Fruit fly (Drosophila melanogaster) whole organism, embryonic: ENCODE data around the gene CG1024.

Source experiments
- B-H2 ChIP-seq: fragments of 200-800 bp; sonication (Bioruptor generic); optimal IDR thresholded peaks from 2 replicates; lab custom pipeline; 2018; ENCODE audit warnings: missing biosample characterization, mild to moderate bottlenecking, missing genetic modification characterization
- Bdp1 ChIP-seq: fragments of 200-800 bp; sonication (Bioruptor generic); optimal IDR thresholded peaks from 3 replicates; lab custom pipeline; 2016; ENCODE audit warnings: missing biosample characterization, missing genetic modification characterization
- CG10147 ChIP-seq: fragments of 200-800 bp; sonication (Bioruptor generic); optimal IDR thresholded peaks from 2 replicates; lab custom pipeline; 2019; ENCODE audit warnings: missing biosample characterization, mild to moderate bottlenecking, missing genetic modification characterization, moderate library complexity
- CG11695 ChIP-seq: fragments of 200-800 bp; sonication (Bioruptor generic); IDR thresholded peaks from 3 replicates; pipeline ENCODE4 v1.3.6; 2022; ENCODE audit warnings: missing biosample characterization, missing genetic modification characterization
- CG1233 ChIP-seq: fragments of 200-800 bp; sonication (Bioruptor generic); optimal IDR thresholded peaks from 4 replicates; lab custom pipeline; 2018; ENCODE audit warnings: missing biosample characterization, mild to moderate bottlenecking, missing genetic modification characterization
- CG12391 ChIP-seq: fragments of 200-800 bp; sonication (Bioruptor generic); optimal IDR thresholded peaks from 3 replicates; lab custom pipeline; 2018; ENCODE audit warnings: missing biosample characterization, mild to moderate bottlenecking, missing genetic modification characterization, moderate library complexity
- CG12744 ChIP-seq: fragments of 200-800 bp; sonication (Bioruptor generic); optimal IDR thresholded peaks from 2 replicates; lab custom pipeline; 2016; ENCODE audit warnings: missing biosample characterization, missing genetic modification characterization
- CG13424 ChIP-seq: fragments of 200-800 bp; sonication (Bioruptor generic); optimal IDR thresholded peaks from 2 replicates; lab custom pipeline; 2019; ENCODE audit warnings: missing biosample characterization, mild to moderate bottlenecking, missing genetic modification characterization, moderate library complexity
- CG14710 ChIP-seq: fragments of 200-800 bp; sonication (Bioruptor generic); optimal IDR thresholded peaks from 3 replicates; lab custom pipeline; 2019; ENCODE audit warnings: missing biosample characterization, mild to moderate bottlenecking, missing genetic modification characterization, moderate library complexity
- CG1647 ChIP-seq: fragments of 200-800 bp; sonication (Bioruptor generic); optimal IDR thresholded peaks from 3 replicates; lab custom pipeline; 2016; ENCODE audit warnings: missing biosample characterization, missing genetic modification characterization
- CG17328 ChIP-seq: fragments of 200-800 bp; sonication (Bioruptor generic); IDR thresholded peaks from 2 replicates; pipeline ENCODE4 v1.3.6; 2022; ENCODE audit warnings: missing biosample characterization, missing genetic modification characterization
- CG17359 ChIP-seq: fragments of 200-800 bp; sonication (Bioruptor generic); optimal IDR thresholded peaks from 3 replicates; lab custom pipeline; 2018; ENCODE audit warnings: missing biosample characterization, mild to moderate bottlenecking, missing genetic modification characterization, moderate library complexity
- CG1832 ChIP-seq: fragments of 200-800 bp; sonication (Bioruptor generic); optimal IDR thresholded peaks from 2 replicates; lab custom pipeline; 2017; ENCODE audit warnings: missing biosample characterization, mild to moderate bottlenecking, missing genetic modification characterization, inconsistent platforms
- CG2678 ChIP-seq: fragments of 200-800 bp; sonication (Bioruptor generic); optimal IDR thresholded peaks from 3 replicates; lab custom pipeline; 2019; ENCODE audit warnings: missing biosample characterization, mild to moderate bottlenecking, missing genetic modification characterization, moderate library complexity
- CG2875 ChIP-seq: fragments of 200-800 bp; sonication (Bioruptor generic); optimal IDR thresholded peaks from 2 replicates; lab custom pipeline; 2017; ENCODE audit warnings: missing biosample characterization, mild to moderate bottlenecking, missing genetic modification characterization, missing genetic modification reagents
- CG30403 ChIP-seq: fragments of 200-800 bp; sonication (Bioruptor generic); optimal IDR thresholded peaks from 3 replicates; lab custom pipeline; 2016; ENCODE audit warnings: missing biosample characterization, missing genetic modification characterization
- CG3847 ChIP-seq: fragments of 200-800 bp; sonication (Bioruptor generic); IDR thresholded peaks from 2 replicates; pipeline ENCODE4 v1.3.6; 2022; ENCODE audit warnings: missing biosample characterization, missing genetic modification characterization
- CG5180 ChIP-seq: fragments of 200-800 bp; sonication (Bioruptor generic); optimal IDR thresholded peaks from 3 replicates; lab custom pipeline; 2017; ENCODE audit warnings: missing biosample characterization, missing genetic modification characterization, mild to moderate bottlenecking, moderate library complexity, missing genetic modification reagents
- CG8281 ChIP-seq: fragments of 200-800 bp; sonication (Bioruptor generic); optimal IDR thresholded peaks from 2 replicates; lab custom pipeline; 2018; ENCODE audit warnings: missing biosample characterization, mild to moderate bottlenecking, missing genetic modification characterization, moderate library complexity
- CG8388 ChIP-seq: fragments of 200-800 bp; sonication (Bioruptor generic); optimal IDR thresholded peaks from 2 replicates; lab custom pipeline; 2019; ENCODE audit warnings: missing biosample characterization, mild to moderate bottlenecking, missing genetic modification characterization, moderate library complexity
- CG8924 ChIP-seq: fragments of 200-800 bp; optimal IDR thresholded peaks from 3 replicates; lab custom pipeline; 2019; ENCODE audit warnings: missing biosample characterization, mild to moderate bottlenecking, missing genetic modification characterization, moderate library complexity
- CG9437 ChIP-seq: fragments of 200-800 bp; sonication (Bioruptor generic); optimal IDR thresholded peaks from 2 replicates; lab custom pipeline; 2018; ENCODE audit warnings: missing biosample characterization, mild to moderate bottlenecking, missing genetic modification characterization
- CoRest ChIP-seq: fragments of 200-800 bp; sonication (Bioruptor generic); optimal IDR thresholded peaks from 3 replicates; lab custom pipeline; 2018; ENCODE audit warnings: missing biosample characterization, mild to moderate bottlenecking, missing genetic modification characterization, moderate library complexity
- D19A ChIP-seq: fragments of 200-800 bp; optimal IDR thresholded peaks from 3 replicates; lab custom pipeline; 2019; ENCODE audit warnings: missing biosample characterization, mild to moderate bottlenecking, missing genetic modification characterization, moderate library complexity
- Dbx ChIP-seq: fragments of 200-800 bp; sonication (Bioruptor generic); IDR thresholded peaks from 3 replicates; pipeline ENCODE4 v1.3.6; 2022; ENCODE audit warnings: missing biosample characterization, missing genetic modification characterization
- Fer3 ChIP-seq: fragments of 200-800 bp; sonication (Bioruptor generic); optimal IDR thresholded peaks from 2 replicates; lab custom pipeline; 2018; ENCODE audit warnings: missing biosample characterization, mild to moderate bottlenecking, missing genetic modification characterization, moderate library complexity
- HHEX ChIP-seq: fragments of 200-800 bp; sonication (Bioruptor generic); optimal IDR thresholded peaks from 3 replicates; lab custom pipeline; 2017; ENCODE audit warnings: missing biosample characterization, mild to moderate bottlenecking, missing genetic modification characterization, missing genetic modification reagents
- Lpt ChIP-seq: fragments of >200 bp; optimal IDR thresholded peaks from 2 replicates; lab custom pipeline; 2018; ENCODE audit warnings: missing biosample characterization, missing genetic modification characterization
- Mes4 ChIP-seq: fragments of 200-800 bp; sonication (Bioruptor generic); optimal IDR thresholded peaks from 2 replicates; lab custom pipeline; 2016; ENCODE audit warnings: missing biosample characterization, missing genetic modification characterization
- Rfx ChIP-seq: fragments of 200-800 bp; sonication (Bioruptor generic); IDR thresholded peaks from 2 replicates; pipeline ENCODE4 v1.3.6; 2022; ENCODE audit warnings: missing biosample characterization, missing genetic modification characterization
- Six4 ChIP-seq: fragments of 200-800 bp; sonication (Bioruptor generic); optimal IDR thresholded peaks from 2 replicates; lab custom pipeline; 2016; ENCODE audit warnings: missing biosample characterization, missing genetic modification characterization
- TFAM ChIP-seq: fragments of 200-800 bp; sonication (Bioruptor generic); optimal IDR thresholded peaks from 2 replicates; lab custom pipeline; 2017; ENCODE audit warnings: missing biosample characterization, missing genetic modification characterization, inconsistent platforms
- cato ChIP-seq: fragments of 200-800 bp; sonication (Bioruptor generic); optimal IDR thresholded peaks from 2 replicates; lab custom pipeline; 2016; ENCODE audit warnings: missing biosample characterization, missing genetic modification characterization, borderline replicate concordance
- cg ChIP-seq: fragments of 200-800 bp; sonication (Bioruptor generic); optimal IDR thresholded peaks from 3 replicates; lab custom pipeline; 2019; ENCODE audit warnings: missing biosample characterization, mild to moderate bottlenecking, missing genetic modification characterization, moderate library complexity
- disco-r ChIP-seq: fragments of 200-800 bp; sonication (Bioruptor generic); optimal IDR thresholded peaks from 2 replicates; lab custom pipeline; 2016; ENCODE audit warnings: missing biosample characterization, missing genetic modification characterization
- fu2 ChIP-seq: fragments of 200-800 bp; sonication (Bioruptor generic); optimal IDR thresholded peaks from 2 replicates; lab custom pipeline; 2016; ENCODE audit warnings: missing biosample characterization, missing genetic modification characterization
- grau ChIP-seq: fragments of 200-800 bp; optimal IDR thresholded peaks from 3 replicates; lab custom pipeline; 2019; ENCODE audit warnings: missing biosample characterization, mild to moderate bottlenecking, missing genetic modification characterization, moderate library complexity
- kay ChIP-seq: fragments of 200-800 bp; sonication (Bioruptor generic); optimal IDR thresholded peaks from 2 replicates; lab custom pipeline; 2016; ENCODE audit warnings: missing biosample characterization, missing genetic modification characterization
- ken ChIP-seq: fragments of 200-800 bp; sonication (Bioruptor generic); IDR thresholded peaks from 3 replicates; pipeline ENCODE4 v1.3.6; 2022; ENCODE audit warnings: missing biosample characterization, missing genetic modification characterization
- maf-S ChIP-seq: fragments of 200-800 bp; sonication (Bioruptor generic); optimal IDR thresholded peaks from 2 replicates; lab custom pipeline; 2016; ENCODE audit warnings: missing biosample characterization, missing genetic modification characterization
- mirr ChIP-seq: fragments of 200-800 bp; sonication (Bioruptor generic); optimal IDR thresholded peaks from 3 replicates; lab custom pipeline; 2018; ENCODE audit warnings: missing biosample characterization, mild to moderate bottlenecking, missing genetic modification characterization
- mld ChIP-seq: fragments of 200-800 bp; sonication (Bioruptor generic); IDR thresholded peaks from 3 replicates; pipeline ENCODE4 v1.3.6; 2022; ENCODE audit warnings: missing biosample characterization, missing genetic modification characterization; ENCODE audit not compliant: partially characterized antibody
- nerfin-2 ChIP-seq: fragments of 200-800 bp; sonication (Bioruptor generic); IDR thresholded peaks from 2 replicates; pipeline ENCODE4 v1.3.6; 2022; ENCODE audit warnings: missing biosample characterization, missing genetic modification characterization; ENCODE audit not compliant: partially characterized antibody
- pum ChIP-seq: fragments of 200-800 bp; sonication (Bioruptor generic); optimal IDR thresholded peaks from 2 replicates; lab custom pipeline; 2016; ENCODE audit warnings: missing biosample characterization, missing genetic modification characterization
- sim ChIP-seq: fragments of 200-800 bp; sonication (Bioruptor generic); IDR thresholded peaks from 2 replicates; pipeline ENCODE4 v1.3.6; 2022; ENCODE audit warnings: missing biosample characterization, missing genetic modification characterization
- tap ChIP-seq: fragments of 200-800 bp; optimal IDR thresholded peaks from 3 replicates; lab custom pipeline; 2019; ENCODE audit warnings: missing biosample characterization, mild to moderate bottlenecking, missing genetic modification characterization, moderate library complexity
- tio ChIP-seq: fragments of 200-800 bp; sonication (Bioruptor generic); optimal IDR thresholded peaks from 2 replicates; lab custom pipeline; 2017; ENCODE audit warnings: missing biosample characterization, missing genetic modification characterization, inconsistent platforms
- twi ChIP-seq: fragments of 200-800 bp; optimal IDR thresholded peaks from 2 replicates; lab custom pipeline; 2019; ENCODE audit warnings: missing biosample characterization, mild to moderate bottlenecking, missing genetic modification characterization, moderate library complexity
- zen ChIP-seq: fragments of 200-800 bp; sonication (Bioruptor generic); optimal IDR thresholded peaks from 3 replicates; lab custom pipeline; 2018; ENCODE audit warnings: missing biosample characterization, mild to moderate bottlenecking, missing genetic modification characterization, moderate library complexity

The CG1024 gene

dm6 chr3R:6405674-6406565 is 25.8 kb upstream of the CG1024 start, which contains the start of gene Dmtn (continued):
- TF ChIP-seq CG10147 (GFP tag; lab: Kevin White, UChicago): peak; percentile 38
- TF ChIP-seq B-H2 (GFP tag; lab: Kevin White, UChicago): no peak
- no peak for TF ChIP-seq Rfx
- peak; percentile 24 for TF ChIP-seq CG30403 (GFP tag; lab: Kevin White, UChicago)
- peak; percentile 52 for TF ChIP-seq CG13424 (tag; lab: Kevin White, UChicago)
- TF ChIP-seq CG1647 (GFP tag; lab: Kevin White, UChicago): peak; percentile 43
- peak; percentile 30 for TF ChIP-seq CG8388
- no peak for TF ChIP-seq twi
- TF ChIP-seq zen (tag; lab: Kevin White, UChicago): no peak
- no peak for TF ChIP-seq CG8281 (tag; lab: Kevin White, UChicago)
- TF ChIP-seq cg: peak; percentile 62
- TF ChIP-seq kay: no peak
- TF ChIP-seq CG8924: peak; percentile 80
- no peak for TF ChIP-seq CG12744 (GFP tag; lab: Kevin White, UChicago)
- TF ChIP-seq maf-S (GFP tag; lab: Kevin White, UChicago): no peak
- TF ChIP-seq sim (GFP tag; lab: Robert Waterston, UW): no peak
- no peak for TF ChIP-seq Dbx (GFP tag; lab: Robert Waterston, UW)
- TF ChIP-seq cato (GFP tag; lab: Kevin White, UChicago): peak; percentile 18
- no peak for TF ChIP-seq D19A (tag; lab: Kevin White, UChicago)
- peak; percentile 24 for TF ChIP-seq TFAM (GFP tag; lab: Kevin White, UChicago)
- no peak for TF ChIP-seq disco-r (GFP tag; lab: Kevin White, UChicago)
- peak; percentile 17 for TF ChIP-seq HHEX (GFP tag; lab: Kevin White, UChicago)
- no peak for TF ChIP-seq CG9437 (GFP tag; lab: Kevin White, UChicago)
- TF ChIP-seq grau (tag; lab: Kevin White, UChicago): peak; percentile 28
- no peak for TF ChIP-seq Mes4
- TF ChIP-seq nerfin-2 (GFP tag; lab: Robert Waterston, UW): no peak
- TF ChIP-seq CG11695 (GFP tag; lab: Robert Waterston, UW): no peak
- TF ChIP-seq CG17359 (tag; lab: Kevin White, UChicago): peak; percentile 30
- TF ChIP-seq ken (GFP tag; lab: Robert Waterston, UW): no peak
- no peak for TF ChIP-seq Lpt
- TF ChIP-seq mld (GFP tag; lab: Robert Waterston, UW): no peak
- TF ChIP-seq CG2678: peak; percentile 22
- TF ChIP-seq tap (tag; lab: Kevin White, UChicago): peak; percentile 2
- no peak for TF ChIP-seq CG1233 (GFP tag; lab: Kevin White, UChicago)
- TF ChIP-seq CG12391 (tag; lab: Kevin White, UChicago): peak; percentile 62
- no peak for TF ChIP-seq Bdp1 (GFP tag; lab: Kevin White, UChicago)
- TF ChIP-seq pum (GFP tag; lab: Kevin White, UChicago): no peak
- TF ChIP-seq mirr (GFP tag; lab: Kevin White, UChicago): peak; percentile 38
- TF ChIP-seq Fer3 (tag; lab: Kevin White, UChicago): no peak
- no peak for TF ChIP-seq CG5180 (GFP tag; lab: Kevin White, UChicago)
- peak; percentile 24 for TF ChIP-seq CG2875 (GFP tag; lab: Kevin White, UChicago)
- TF ChIP-seq tio: peak; percentile 33
- TF ChIP-seq CG1832 (GFP tag; lab: Kevin White, UChicago): no peak
- no peak for TF ChIP-seq CG17328
- TF ChIP-seq CoRest (tag; lab: Kevin White, UChicago): peak; percentile 56
- TF ChIP-seq CG3847 (GFP tag; lab: Robert Waterston, UW): no peak
- no peak for TF ChIP-seq Six4 (GFP tag; lab: Kevin White, UChicago)
- peak; percentile 58 for TF ChIP-seq CG14710 (tag; lab: Kevin White, UChicago)
- TF ChIP-seq fu2 (GFP tag; lab: Kevin White, UChicago): no peak
